Worm (Caenorhabditis elegans) whole organism, late embryonic: Measurements from ENCODE around the gene hpo-6.
A peak's percentile ranks its signal among the peaks of the same experiment; 100 is the strongest.

Experiments
- C38D4.7 ChIP-seq: fragments of 200-800 bp; sonication (Bioruptor generic); optimal IDR thresholded peaks from 2 replicates; lab custom pipeline; 2018; ENCODE audit warnings: mild to moderate bottlenecking, missing genetic modification characterization, moderate library complexity, missing compliant biosample characterization
- K02D7.2 ChIP-seq: sonication (generic microtip); optimal IDR thresholded peaks from 2 replicates; lab custom pipeline; 2017; ENCODE audit warnings: mild to moderate bottlenecking, missing genetic modification characterization, missing compliant biosample characterization
- K09A11.1 ChIP-seq: sonication (generic microtip); optimal IDR thresholded peaks from 2 replicates; lab custom pipeline; 2017; ENCODE audit warnings: antibody characterized with exemption, mild to moderate bottlenecking, missing genetic modification characterization, missing compliant biosample characterization; ENCODE audit not compliant: insufficient read depth
- T23F11.4 ChIP-seq: fragments of 200-800 bp; sonication (Bioruptor generic); optimal IDR thresholded peaks from 2 replicates; lab custom pipeline; 2018; ENCODE audit warnings: mild to moderate bottlenecking, missing genetic modification characterization, missing compliant biosample characterization
- ceh-14 ChIP-seq: sonication (generic microtip); optimal IDR thresholded peaks from 2 replicates; lab custom pipeline; 2016; ENCODE audit warnings: missing genotype, missing genetic modification characterization, missing compliant biosample characterization
- ceh-18 ChIP-seq: sonication (generic microtip); optimal IDR thresholded peaks from 2 replicates; lab custom pipeline; 2016; ENCODE audit warnings: missing genetic modification characterization, missing compliant biosample characterization
- ceh-19 ChIP-seq: fragments of 200-800 bp; sonication (Bioruptor generic); optimal IDR thresholded peaks from 2 replicates; lab custom pipeline; 2018; ENCODE audit warnings: mild to moderate bottlenecking, missing genetic modification characterization, missing compliant biosample characterization
- ceh-2 ChIP-seq: sonication (generic microtip); optimal IDR thresholded peaks from 2 replicates; lab custom pipeline; 2016; ENCODE audit warnings: missing genotype, missing genetic modification characterization, missing compliant biosample characterization
- ceh-24 ChIP-seq: sonication (generic microtip); optimal IDR thresholded peaks from 2 replicates; lab custom pipeline; 2016; ENCODE audit warnings: mild to moderate bottlenecking, missing genetic modification characterization, missing compliant biosample characterization
- ceh-30 ChIP-seq: fragments of 150-350 bp; optimal IDR thresholded peaks from 2 replicates; lab custom pipeline; 2014; ENCODE audit warnings: missing biosample characterization, missing genetic modification characterization
- ceh-45 ChIP-seq: fragments of 200-800 bp; sonication (Bioruptor generic); IDR thresholded peaks from 2 replicates; pipeline ENCODE4 v1.3.6; 2022; ENCODE audit warnings: missing genetic modification reagents, missing genetic modification characterization, missing compliant biosample characterization
- ceh-48 ChIP-seq: sonication (generic microtip); optimal IDR thresholded peaks from 2 replicates; lab custom pipeline; 2016; ENCODE audit warnings: missing genetic modification characterization, inconsistent platforms, missing compliant biosample characterization
- ceh-9 ChIP-seq: sonication (generic microtip); optimal IDR thresholded peaks from 2 replicates; lab custom pipeline; 2016; ENCODE audit warnings: mild to moderate bottlenecking, missing genetic modification characterization, inconsistent platforms, missing compliant biosample characterization
- dmd-4 ChIP-seq: sonication (generic microtip); optimal IDR thresholded peaks from 2 replicates; lab custom pipeline; 2016; ENCODE audit warnings: borderline replicate concordance, missing genetic modification characterization, missing compliant biosample characterization
- dve-1 ChIP-seq: sonication (generic microtip); optimal IDR thresholded peaks from 2 replicates; lab custom pipeline; 2017; ENCODE audit warnings: antibody characterized with exemption, mild to moderate bottlenecking, missing genetic modification characterization, missing compliant biosample characterization
- elt-4 ChIP-seq: sonication (generic microtip); optimal IDR thresholded peaks from 2 replicates; lab custom pipeline; 2016; ENCODE audit warnings: missing genetic modification characterization, missing compliant biosample characterization
- fax-1 ChIP-seq: sonication (generic microtip); optimal IDR thresholded peaks from 2 replicates; lab custom pipeline; 2016; ENCODE audit warnings: missing genotype, missing genetic modification characterization, missing compliant biosample characterization
- fkh-10 ChIP-seq: fragments of 150-350 bp; optimal IDR thresholded peaks from 2 replicates; lab custom pipeline; 2014; ENCODE audit warnings: missing biosample characterization, missing genetic modification reagents, missing genetic modification characterization
- gmeb-2 ChIP-seq: sonication (generic microtip); optimal IDR thresholded peaks from 2 replicates; lab custom pipeline; 2016; ENCODE audit warnings: missing genetic modification characterization, inconsistent platforms, missing compliant biosample characterization
- hlh-30 ChIP-seq: sonication (generic microtip); optimal IDR thresholded peaks from 2 replicates; lab custom pipeline; 2017; ENCODE audit warnings: antibody characterized with exemption, missing genetic modification characterization, missing compliant biosample characterization; ENCODE audit not compliant: insufficient read depth
- hlh-8 ChIP-seq: sonication (generic microtip); optimal IDR thresholded peaks from 2 replicates; lab custom pipeline; 2016; ENCODE audit warnings: missing genotype, missing genetic modification characterization, missing compliant biosample characterization
- lim-6 ChIP-seq: sonication (generic microtip); optimal IDR thresholded peaks from 2 replicates; lab custom pipeline; 2016; ENCODE audit warnings: missing genetic modification characterization, missing compliant biosample characterization
- nfya-1 ChIP-seq: sonication (generic microtip); optimal IDR thresholded peaks from 2 replicates; lab custom pipeline; 2017; ENCODE audit warnings: missing genetic modification characterization, mild to moderate bottlenecking, missing compliant biosample characterization, antibody characterized with exemption, moderate library complexity
- odd-2 ChIP-seq: sonication (generic microtip); optimal IDR thresholded peaks from 2 replicates; lab custom pipeline; 2017; ENCODE audit warnings: antibody characterized with exemption, mild to moderate bottlenecking, missing genetic modification characterization, missing compliant biosample characterization
- pag-3 ChIP-seq: sonication (generic microtip); optimal IDR thresholded peaks from 2 replicates; lab custom pipeline; 2016; ENCODE audit warnings: missing compliant biosample characterization, missing genetic modification characterization, borderline replicate concordance
- pha-2 ChIP-seq: sonication (generic microtip); optimal IDR thresholded peaks from 2 replicates; lab custom pipeline; 2017; ENCODE audit warnings: mild to moderate bottlenecking, missing genetic modification characterization, missing compliant biosample characterization
- pros-1 ChIP-seq: fragments of 150-350 bp; optimal IDR thresholded peaks from 2 replicates; lab custom pipeline; 2014; ENCODE audit warnings: missing biosample characterization, missing genetic modification reagents, missing genetic modification characterization
- ref-2 ChIP-seq: sonication (generic microtip); optimal IDR thresholded peaks from 2 replicates; lab custom pipeline; 2016; ENCODE audit warnings: missing genetic modification characterization, missing compliant biosample characterization
- rnt-1 ChIP-seq: sonication (generic microtip); optimal IDR thresholded peaks from 2 replicates; lab custom pipeline; 2016; ENCODE audit warnings: missing genetic modification characterization, missing compliant biosample characterization
- sox-4 ChIP-seq: sonication (generic microtip); optimal IDR thresholded peaks from 2 replicates; lab custom pipeline; 2017; ENCODE audit warnings: mild to moderate bottlenecking, missing genetic modification characterization, inconsistent platforms, missing compliant biosample characterization
- syd-9 ChIP-seq: sonication (generic microtip); optimal IDR thresholded peaks from 2 replicates; lab custom pipeline; 2016; ENCODE audit warnings: mild to moderate bottlenecking, missing genetic modification characterization, moderate library complexity, missing compliant biosample characterization
- tbx-2 ChIP-seq: sonication (generic microtip); optimal IDR thresholded peaks from 2 replicates; lab custom pipeline; 2016; ENCODE audit warnings: missing genetic modification characterization, missing compliant biosample characterization
- tbx-7 ChIP-seq: sonication (generic microtip); optimal IDR thresholded peaks from 2 replicates; lab custom pipeline; 2016; ENCODE audit warnings: missing genotype, missing genetic modification characterization, missing compliant biosample characterization
- ttx-3 ChIP-seq: sonication (generic microtip); optimal IDR thresholded peaks from 2 replicates; lab custom pipeline; 2016; ENCODE audit warnings: missing genetic modification reagents, missing genetic modification characterization, missing compliant biosample characterization
- ztf-16 ChIP-seq: sonication (generic microtip); optimal IDR thresholded peaks from 2 replicates; lab custom pipeline; 2017; ENCODE audit warnings: missing genetic modification characterization, missing compliant biosample characterization

hpo-6 gene

DNA sequence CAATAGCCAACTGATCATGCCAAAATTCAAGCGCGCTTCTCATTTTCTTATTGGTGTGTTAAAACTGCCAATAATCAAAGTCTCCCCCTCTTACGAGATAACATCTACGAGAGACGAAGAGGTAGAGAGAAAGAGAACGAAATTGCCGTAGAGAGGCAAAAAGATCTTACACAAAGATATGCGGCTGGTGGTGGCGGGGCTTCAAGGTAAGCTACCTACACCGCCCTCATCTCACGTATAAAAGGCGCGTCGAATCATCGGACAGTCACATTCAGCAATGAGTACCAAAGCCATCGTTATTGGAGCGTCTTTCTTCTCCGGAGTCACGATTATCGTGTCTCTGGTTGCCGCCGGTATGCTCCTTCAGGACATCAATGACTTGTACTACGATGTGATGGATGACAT, 13.5 kb upstream of the hpo-6 start, which contains the start of gene col-107:
TSS of gene col-107 (plus strand) at position 265 of the 405 bp plus-strand sequence.
- TF ChIP-seq lim-6 (tag; lab: Kevin White, UChicago) (no peak), dve-1 (tag; lab: Kevin White, UChicago) (peak; percentile 5), nfya-1 (tag; lab: Kevin White, UChicago) (peak; percentile 7)

DNA sequence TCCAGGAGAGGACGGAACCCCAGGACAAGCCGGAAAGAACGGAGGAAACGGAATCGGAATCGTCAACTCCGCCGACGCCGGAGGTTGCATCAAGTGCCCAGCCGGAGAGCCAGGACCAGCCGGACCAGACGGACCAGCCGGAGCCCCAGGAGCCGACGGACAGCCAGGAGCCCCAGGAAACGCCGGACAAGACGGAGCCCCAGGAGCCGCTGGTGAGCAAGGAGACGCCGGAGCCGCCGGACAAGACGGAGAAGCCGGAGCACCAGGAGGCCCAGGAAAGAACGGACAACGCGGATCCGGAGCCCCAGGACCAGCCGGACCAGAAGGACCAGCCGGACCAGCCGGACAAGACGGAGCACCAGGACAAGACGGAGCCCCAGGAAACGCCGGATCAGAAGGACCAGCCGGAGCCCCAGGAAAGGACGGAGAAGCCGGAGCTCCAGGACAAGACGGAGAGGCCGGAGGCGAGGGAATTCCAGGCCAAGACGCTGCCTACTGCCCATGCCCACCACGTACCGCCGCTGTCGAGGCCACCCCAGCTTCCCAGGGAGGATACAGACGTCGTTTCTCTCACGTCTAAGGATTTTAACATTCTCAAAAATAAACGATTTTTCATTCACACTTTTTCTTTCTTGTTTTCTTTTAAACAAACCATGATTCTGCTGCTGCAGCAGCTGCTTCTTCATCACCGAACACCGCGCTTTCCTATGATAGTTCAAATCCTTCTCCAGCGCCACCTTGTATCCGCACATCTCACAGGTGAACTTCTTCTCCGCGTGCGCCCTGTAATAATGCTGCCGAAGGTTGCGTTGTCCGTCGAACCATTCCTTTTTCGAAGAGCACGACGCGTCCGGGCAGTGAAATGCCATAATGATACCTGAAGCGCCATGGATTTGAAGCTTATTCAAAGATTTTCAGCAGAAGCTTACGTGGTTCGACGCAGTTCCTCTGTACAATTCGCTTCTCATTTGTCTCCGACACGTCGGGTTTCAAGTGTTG, 12.6 kb upstream of the hpo-6 start:
- TF ChIP-seq pag-3 (tag; lab: Kevin White, UChicago) (no peak), ceh-48 (tag; lab: Kevin White, UChicago) (no peak), ceh-9 (tag; lab: Kevin White, UChicago) (no peak), T23F11.4 (GFP tag; lab: Kevin White, UChicago) (peak; percentile 9), ttx-3 (tag; lab: Kevin White, UChicago) (no peak), ceh-24 (no peak), gmeb-2 (tag; lab: Kevin White, UChicago) (no peak), odd-2 (tag; lab: Kevin White, UChicago) (no peak), ceh-30 (no peak), ref-2 (tag; lab: Kevin White, UChicago) (no peak), K09A11.1 (no peak), elt-4 (tag; lab: Kevin White, UChicago) (no peak), hlh-8 (tag; lab: Kevin White, UChicago) (no peak), syd-9 (no peak), ceh-19 (no peak), ceh-14 (tag; lab: Kevin White, UChicago) (peak; percentile 9), ceh-2 (no peak), ztf-16 (peak; percentile 31), ceh-45 (GFP tag; lab: Robert Waterston, UW) (no peak), fkh-10 (GFP tag; lab: Kevin White, UChicago) (no peak), ceh-18 (tag; lab: Kevin White, UChicago) (no peak), nfya-1 (tag; lab: Kevin White, UChicago) (no peak), fax-1 (tag; lab: Kevin White, UChicago) (no peak)
- TF ChIP-seq, all 69 proteins: peak for 3

DNA sequence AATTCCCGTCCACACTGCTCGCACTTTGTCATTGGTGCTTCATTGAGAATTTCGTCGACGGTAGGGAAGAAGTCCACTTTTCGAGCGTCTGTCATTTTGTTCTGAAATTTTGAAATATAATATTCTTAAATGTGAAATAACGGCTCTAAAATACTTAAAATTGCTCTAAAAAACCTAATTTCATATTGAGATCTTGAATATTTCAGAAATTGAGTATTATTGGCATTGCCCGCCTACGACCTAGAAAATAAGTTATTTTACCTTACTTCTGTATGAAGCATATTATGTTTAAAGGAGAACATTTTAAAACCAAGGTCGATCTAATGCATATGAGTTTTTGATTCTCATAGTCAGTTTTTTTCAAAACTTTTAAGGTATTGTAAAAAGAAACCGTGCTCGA, 11.9 kb upstream of the hpo-6 start, which contains the start of gene C34H4.5:
TSS of gene C34H4.5 (minus strand) at position 101 of the 400 bp plus-strand sequence.
- no peak for TF ChIP-seq dmd-4
- TF ChIP-seq C38D4.7 (GFP tag; lab: Kevin White, UChicago): no peak
- TF ChIP-seq lim-6 (tag; lab: Kevin White, UChicago): no peak
- TF ChIP-seq sox-4 (tag; lab: Kevin White, UChicago): no peak
- TF ChIP-seq rnt-1: no peak
- TF ChIP-seq pros-1 (tag; lab: Kevin White, UChicago): no peak
- no peak for TF ChIP-seq tbx-7 (tag; lab: Kevin White, UChicago)

DNA sequence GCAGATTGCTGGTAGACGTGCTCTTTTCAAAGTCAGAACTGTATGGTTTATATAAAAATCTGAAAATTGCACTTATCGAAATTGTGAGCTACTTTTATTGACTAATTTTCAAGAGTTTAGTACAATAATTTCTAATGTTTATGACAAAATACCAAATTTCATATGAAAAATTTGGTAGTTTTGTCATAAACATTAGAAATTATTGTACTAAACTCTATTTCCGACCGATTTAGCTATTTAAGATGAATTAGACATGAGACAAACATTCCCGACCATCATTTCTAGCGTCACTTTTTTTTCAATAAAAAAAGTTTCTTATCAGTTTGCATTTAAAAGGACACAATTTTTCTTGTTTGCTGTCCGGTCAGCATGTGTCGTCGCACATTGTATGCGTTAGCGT, 11.4 kb upstream of the hpo-6 start, which contains the start of gene tag-244:
TSS of gene tag-244 (plus strand) at position 301 of the 400 bp plus-strand sequence.
- TF ChIP-seq C38D4.7 (GFP tag; lab: Kevin White, UChicago) (no peak), tbx-2 (tag; lab: Kevin White, UChicago) (no peak), hlh-30 (tag; lab: Kevin White, UChicago) (no peak), ceh-45 (GFP tag; lab: Robert Waterston, UW) (no peak), pha-2 (tag; lab: Kevin White, UChicago) (no peak), K02D7.2 (tag; lab: Kevin White, UChicago) (no peak)
- TF ChIP-seq, all 69 proteins: peak for 0
